Worm (Caenorhabditis elegans) whole organism, L1 larva: ENCODE measurements around the gene ints-6.

ENCODE experiments used
- ama-1 ChIP-seq: fragments of 150-350 bp; optimal IDR thresholded peaks from 2 replicates; lab custom pipeline; 2014
- elt-2 ChIP-seq: sonication (generic microtip); optimal IDR thresholded peaks from 2 replicates; lab custom pipeline; 2016; ENCODE audit warnings: missing genetic modification characterization, mild to moderate bottlenecking, inconsistent platforms, missing compliant biosample characterization, missing genetic modification reagents
- lin-39 ChIP-seq: fragments of 150-350 bp; optimal IDR thresholded peaks from 2 replicates; lab custom pipeline; 2014; ENCODE audit warnings: missing biosample characterization, missing genetic modification reagents, missing genetic modification characterization
- lsy-2 ChIP-seq, 2 experiments: fragments of 150-350 bp; optimal IDR thresholded peaks; 2 replicates each; lab custom pipeline; 2014; ENCODE audit warnings: missing biosample characterization in 2 of 2, missing genetic modification characterization in 2 of 2
- nhr-47 ChIP-seq: sonication (generic microtip); optimal IDR thresholded peaks from 2 replicates; lab custom pipeline; 2016; ENCODE audit warnings: mild to moderate bottlenecking, missing genetic modification characterization, moderate library complexity, missing compliant biosample characterization
- nhr-77 ChIP-seq: fragments of 150-350 bp; optimal IDR thresholded peaks from 2 replicates; lab custom pipeline; 2014; ENCODE audit warnings: missing biosample characterization, missing genetic modification characterization
- nhr-90 ChIP-seq: sonication (generic microtip); optimal IDR thresholded peaks from 2 replicates; lab custom pipeline; 2016; ENCODE audit warnings: mild to moderate bottlenecking, missing genetic modification characterization, missing compliant biosample characterization; ENCODE audit not compliant: poor library complexity
- snpc-4 ChIP-seq: fragments of 150-350 bp; optimal IDR thresholded peaks from 2 replicates; lab custom pipeline; 2014; ENCODE audit warnings: missing biosample characterization, missing genetic modification characterization
- zag-1 ChIP-seq: fragments of 150-350 bp; optimal IDR thresholded peaks from 2 replicates; lab custom pipeline; 2014; ENCODE audit warnings: missing biosample characterization, missing genetic modification characterization

DNA sequence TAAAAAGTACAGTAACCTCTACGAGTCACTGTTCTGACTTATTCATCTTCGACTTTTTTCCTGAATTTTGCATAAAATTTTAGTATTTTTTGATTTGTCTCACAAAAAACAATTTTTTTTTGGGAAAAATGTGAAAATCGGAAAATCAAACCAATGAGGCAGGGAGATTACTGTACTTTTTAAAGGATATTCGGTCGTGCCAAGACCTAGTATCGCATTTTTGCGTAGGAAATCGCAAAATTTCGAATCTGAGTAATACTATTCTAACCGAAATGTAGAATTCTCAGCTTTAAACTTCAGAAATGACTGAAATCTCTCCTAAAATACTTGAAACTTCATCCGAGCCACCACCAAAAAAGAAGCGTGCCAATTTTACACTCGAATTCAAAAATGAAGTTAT lies 46.2 kb downstream of the ints-6 start, which contains the start of gene F21D5.4:
- TF ChIP-seq nhr-77 (no peak), ama-1 (lab: Kevin White, UChicago) (no peak), elt-2 (tag; lab: Kevin White, UChicago) (no peak), nhr-90 (tag; lab: Kevin White, UChicago) (no peak), zag-1 (tag; lab: Kevin White, UChicago) (no peak), snpc-4 (no peak), lin-39 (no peak), nhr-47 (tag; lab: Kevin White, UChicago) (no peak), lsy-2 (tag; optimal IDR thresholded peaks at IDR 0.05; lab: Kevin White, UChicago) (no peak)
